Worm (Caenorhabditis elegans): ENCODE results near the gene ceh-49.
A peak's percentile ranks its signal among the peaks of the same experiment; 100 is the strongest.

- TF ChIP-seq lir-3 (tag; optimal IDR thresholded peaks at IDR 0.05; ENCODE audit: poor library complexity) (no peak), fkh-8 (tag; optimal IDR thresholded peaks at IDR 0.05) (no peak), nhr-77 (tag; optimal IDR thresholded peaks at IDR 0.05) (no peak), nhr-76 (tag; optimal IDR thresholded peaks at IDR 0.05) (no peak), ces-1 (GFP tag; optimal IDR thresholded peaks at IDR 0.05) (no peak), elt-3 (tag; optimal IDR thresholded peaks at IDR 0.05) (peak in 1 of 6 experiments; percentile 4), jun-1 (tag; optimal IDR thresholded peaks at IDR 0.05) (no peak), fos-1 (tag; optimal IDR thresholded peaks at IDR 0.05) (no peak), unc-86 (tag; optimal IDR thresholded peaks at IDR 0.05) (no peak), lin-13 (GFP tag; optimal IDR thresholded peaks at IDR 0.05) (no peak)
These were observed 18.6 kb downstream of the ceh-49 start for ce11 chrV:6101243-6101898.
